Fruit fly (Drosophila melanogaster) S2 (cell line): ENCODE measurements around the gene mRpL30.

Experiments
- CG8478 ChIP-seq: fragments of >200 bp; optimal IDR thresholded peaks from 2 replicates; lab custom pipeline; 2018
- CTCF ChIP-seq, 2 experiments: fragments of >200 bp; optimal IDR thresholded peaks; 2 replicates each; lab custom pipeline; 2018

dm6 chrX:4627160-4627559 lies 20.5 kb upstream of the mRpL30 start:
- TF ChIP-seq CTCF (optimal IDR thresholded peaks at IDR 0.05; lab: Kevin White, UChicago) (no peak), CG8478 (lab: Kevin White, UChicago) (no peak)
